Worm (Caenorhabditis elegans) whole organism, late embryonic: ENCODE measurements around the gene F31F7.2.
A peak's percentile ranks its signal among the peaks of the same experiment; 100 is the strongest.

Experiments used
- C08G9.2 ChIP-seq: sonication (generic microtip); optimal IDR thresholded peaks from 2 replicates; lab custom pipeline; 2016; ENCODE audit warnings: mild to moderate bottlenecking, missing genetic modification characterization, moderate library complexity, missing compliant biosample characterization
- F13H6.1 ChIP-seq: sonication (generic microtip); optimal IDR thresholded peaks from 2 replicates; lab custom pipeline; 2016; ENCODE audit warnings: missing genetic modification characterization, missing compliant biosample characterization
- Y22D7AL.16 ChIP-seq: sonication (generic microtip); optimal IDR thresholded peaks from 2 replicates; lab custom pipeline; 2016; ENCODE audit warnings: missing genetic modification characterization, missing compliant biosample characterization
- ahr-1 ChIP-seq: sonication (generic microtip); optimal IDR thresholded peaks from 2 replicates; lab custom pipeline; 2016; ENCODE audit warnings: missing genetic modification characterization, missing compliant biosample characterization
- ama-1 ChIP-seq: fragments of 150-350 bp; optimal IDR thresholded peaks from 2 replicates; lab custom pipeline; 2014
- ceh-14 ChIP-seq: sonication (generic microtip); optimal IDR thresholded peaks from 2 replicates; lab custom pipeline; 2016; ENCODE audit warnings: missing genotype, missing genetic modification characterization, missing compliant biosample characterization
- ceh-18 ChIP-seq: sonication (generic microtip); optimal IDR thresholded peaks from 2 replicates; lab custom pipeline; 2016; ENCODE audit warnings: missing genetic modification characterization, missing compliant biosample characterization
- ceh-2 ChIP-seq: sonication (generic microtip); optimal IDR thresholded peaks from 2 replicates; lab custom pipeline; 2016; ENCODE audit warnings: missing genotype, missing genetic modification characterization, missing compliant biosample characterization
- ceh-45 ChIP-seq: fragments of 200-800 bp; sonication (Bioruptor generic); IDR thresholded peaks from 2 replicates; pipeline ENCODE4 v1.3.6; 2022; ENCODE audit warnings: missing genetic modification reagents, missing genetic modification characterization, missing compliant biosample characterization
- ceh-9 ChIP-seq: sonication (generic microtip); optimal IDR thresholded peaks from 2 replicates; lab custom pipeline; 2016; ENCODE audit warnings: mild to moderate bottlenecking, missing genetic modification characterization, inconsistent platforms, missing compliant biosample characterization
- che-1 ChIP-seq: sonication (generic microtip); optimal IDR thresholded peaks from 2 replicates; lab custom pipeline; 2016; ENCODE audit warnings: mild to moderate bottlenecking, missing genetic modification characterization, missing compliant biosample characterization
- dmd-4 ChIP-seq: sonication (generic microtip); optimal IDR thresholded peaks from 2 replicates; lab custom pipeline; 2016; ENCODE audit warnings: borderline replicate concordance, missing genetic modification characterization, missing compliant biosample characterization
- dve-1 ChIP-seq: sonication (generic microtip); optimal IDR thresholded peaks from 2 replicates; lab custom pipeline; 2017; ENCODE audit warnings: antibody characterized with exemption, mild to moderate bottlenecking, missing genetic modification characterization, missing compliant biosample characterization
- elt-2 ChIP-seq: sonication (generic microtip); optimal IDR thresholded peaks from 2 replicates; lab custom pipeline; 2016; ENCODE audit warnings: missing genetic modification reagents, missing genetic modification characterization, missing compliant biosample characterization
- elt-4 ChIP-seq: sonication (generic microtip); optimal IDR thresholded peaks from 2 replicates; lab custom pipeline; 2016; ENCODE audit warnings: missing genetic modification characterization, missing compliant biosample characterization
- ets-4 ChIP-seq: sonication (generic microtip); optimal IDR thresholded peaks from 2 replicates; lab custom pipeline; 2016; ENCODE audit warnings: missing genetic modification characterization, missing compliant biosample characterization
- eyg-1 ChIP-seq: sonication (generic microtip); optimal IDR thresholded peaks from 2 replicates; lab custom pipeline; 2016; ENCODE audit warnings: missing genotype, missing genetic modification characterization, missing compliant biosample characterization
- gmeb-2 ChIP-seq: sonication (generic microtip); optimal IDR thresholded peaks from 2 replicates; lab custom pipeline; 2016; ENCODE audit warnings: missing genetic modification characterization, inconsistent platforms, missing compliant biosample characterization
- hlh-13 ChIP-seq: fragments of 200-800 bp; sonication (Bioruptor generic); optimal IDR thresholded peaks from 2 replicates; lab custom pipeline; 2018; ENCODE audit warnings: mild to moderate bottlenecking, missing genetic modification characterization, missing compliant biosample characterization
- hlh-15 ChIP-seq: sonication (generic microtip); optimal IDR thresholded peaks from 2 replicates; lab custom pipeline; 2016; ENCODE audit warnings: missing genetic modification characterization, missing compliant biosample characterization
- hlh-30 ChIP-seq: sonication (generic microtip); optimal IDR thresholded peaks from 2 replicates; lab custom pipeline; 2017; ENCODE audit warnings: antibody characterized with exemption, missing genetic modification characterization, missing compliant biosample characterization; ENCODE audit not compliant: insufficient read depth
- hlh-6 ChIP-seq: sonication (generic microtip); optimal IDR thresholded peaks from 2 replicates; lab custom pipeline; 2016; ENCODE audit warnings: missing genotype, missing genetic modification characterization, missing compliant biosample characterization
- lim-6 ChIP-seq: sonication (generic microtip); optimal IDR thresholded peaks from 2 replicates; lab custom pipeline; 2016; ENCODE audit warnings: missing genetic modification characterization, missing compliant biosample characterization
- madf-2 ChIP-seq: sonication (generic microtip); optimal IDR thresholded peaks from 2 replicates; lab custom pipeline; 2017; ENCODE audit warnings: missing genetic modification characterization, missing compliant biosample characterization
- odd-2 ChIP-seq: sonication (generic microtip); optimal IDR thresholded peaks from 2 replicates; lab custom pipeline; 2017; ENCODE audit warnings: antibody characterized with exemption, mild to moderate bottlenecking, missing genetic modification characterization, missing compliant biosample characterization
- pag-3 ChIP-seq: sonication (generic microtip); optimal IDR thresholded peaks from 2 replicates; lab custom pipeline; 2016; ENCODE audit warnings: missing compliant biosample characterization, missing genetic modification characterization, borderline replicate concordance
- pat-9 ChIP-seq: fragments of 200-800 bp; sonication (Bioruptor generic); optimal IDR thresholded peaks from 2 replicates; lab custom pipeline; 2018; ENCODE audit warnings: mild to moderate bottlenecking, missing genetic modification characterization, moderate library complexity, missing compliant biosample characterization
- pax-1 ChIP-seq: fragments of 150-350 bp; optimal IDR thresholded peaks from 2 replicates; lab custom pipeline; 2014; ENCODE audit warnings: missing biosample characterization, missing genetic modification characterization
- pha-4 ChIP-seq: fragments of 150-350 bp; optimal IDR thresholded peaks from 2 replicates; lab custom pipeline; 2018; ENCODE audit warnings: missing biosample characterization, missing genetic modification reagents, missing genetic modification characterization
- pqm-1 ChIP-seq: sonication (generic microtip); optimal IDR thresholded peaks from 2 replicates; lab custom pipeline; 2016; ENCODE audit warnings: missing genetic modification characterization, missing compliant biosample characterization
- sdc-2 ChIP-seq: sonication (generic microtip); optimal IDR thresholded peaks from 2 replicates; lab custom pipeline; 2016; ENCODE audit warnings: missing genotype, missing genetic modification characterization, missing compliant biosample characterization
- sox-2 ChIP-seq: fragments of 200-800 bp; sonication (Bioruptor generic); IDR thresholded peaks from 2 replicates; pipeline ENCODE4 v1.3.6; 2022; ENCODE audit warnings: missing genetic modification reagents, missing genetic modification characterization, missing compliant biosample characterization
- sox-4 ChIP-seq: sonication (generic microtip); optimal IDR thresholded peaks from 2 replicates; lab custom pipeline; 2017; ENCODE audit warnings: mild to moderate bottlenecking, missing genetic modification characterization, inconsistent platforms, missing compliant biosample characterization
- syd-9 ChIP-seq: sonication (generic microtip); optimal IDR thresholded peaks from 2 replicates; lab custom pipeline; 2016; ENCODE audit warnings: mild to moderate bottlenecking, missing genetic modification characterization, moderate library complexity, missing compliant biosample characterization
- tbx-2 ChIP-seq: sonication (generic microtip); optimal IDR thresholded peaks from 2 replicates; lab custom pipeline; 2016; ENCODE audit warnings: missing genetic modification characterization, missing compliant biosample characterization
- tbx-7 ChIP-seq: sonication (generic microtip); optimal IDR thresholded peaks from 2 replicates; lab custom pipeline; 2016; ENCODE audit warnings: missing genotype, missing genetic modification characterization, missing compliant biosample characterization
- unc-3 ChIP-seq, 2 experiments: fragments of 200-800 bp in 1 of 2; sonication (Bioruptor generic) in 1 of 2; sonication (generic microtip) in 1 of 2; conservative IDR thresholded peaks in 1 of 2; optimal IDR thresholded peaks in 1 of 2; 2 replicates each; pipeline versions ENCODE4 v1.3.6 to Lab custom; 2016 to 2022; ENCODE audit warnings: missing compliant biosample characterization in 2 of 2, missing genetic modification characterization in 2 of 2, missing genetic modification reagents in 1 of 2
- unc-42 ChIP-seq: sonication (generic microtip); optimal IDR thresholded peaks from 2 replicates; lab custom pipeline; 2016; ENCODE audit warnings: missing genotype, missing genetic modification characterization, missing compliant biosample characterization
- unc-55 ChIP-seq: sonication (generic microtip); optimal IDR thresholded peaks from 2 replicates; lab custom pipeline; 2017; ENCODE audit warnings: missing biosample characterization, missing genetic modification reagents, missing genetic modification characterization
- zip-5 ChIP-seq: sonication (generic microtip); optimal IDR thresholded peaks from 2 replicates; lab custom pipeline; 2016; ENCODE audit warnings: missing genetic modification characterization, missing compliant biosample characterization

The F31F7.2 gene

ce11 chrV:6270552-6270951, at the start of gene F31F7.2:
Gene F31F7.2, plus strand, starts transcription at chrV:6270852.
- TF ChIP-seq ceh-9 (no peak), hlh-30 (no peak), ceh-14 (tag; lab: Kevin White, UChicago) (no peak), unc-3 (GFP tag; conservative IDR thresholded peaks at IDR 0.05; lab: Robert Waterston, UW) (no peak), unc-3 (tag; optimal IDR thresholded peaks at IDR 0.05; lab: Kevin White, UChicago) (no peak), eyg-1 (no peak), F13H6.1 (tag; lab: Kevin White, UChicago) (no peak)

ce11 chrV:6221292-6221691, 49.4 kb upstream of the F31F7.2 start:
- TF ChIP-seq elt-2 (tag; lab: Kevin White, UChicago): no peak
- no peak for TF ChIP-seq syd-9 (tag; lab: Kevin White, UChicago)
- no peak for TF ChIP-seq pag-3 (tag; lab: Kevin White, UChicago)
- TF ChIP-seq sox-4 (tag; lab: Kevin White, UChicago): no peak
- TF ChIP-seq ceh-18 (tag; lab: Kevin White, UChicago): no peak
- TF ChIP-seq elt-4 (tag; lab: Kevin White, UChicago): no peak
- TF ChIP-seq ceh-45 (GFP tag; lab: Robert Waterston, UW): no peak
- no peak for TF ChIP-seq madf-2 (tag; lab: Kevin White, UChicago)
- TF ChIP-seq tbx-2 (tag; lab: Kevin White, UChicago): no peak
- TF ChIP-seq ceh-2 (tag; lab: Kevin White, UChicago): no peak
- TF ChIP-seq lim-6 (tag; lab: Kevin White, UChicago): no peak
- no peak for TF ChIP-seq F13H6.1 (tag; lab: Kevin White, UChicago)
- TF ChIP-seq ets-4 (tag; lab: Kevin White, UChicago): no peak
- TF ChIP-seq ahr-1: no peak
- no peak for TF ChIP-seq hlh-6 (tag; lab: Kevin White, UChicago)
- TF ChIP-seq sox-2 (GFP tag; lab: Robert Waterston, UW): no peak
- no peak for TF ChIP-seq che-1 (tag; lab: Kevin White, UChicago)
- no peak for TF ChIP-seq unc-55 (GFP tag; lab: Kevin White, UChicago)
- no peak for TF ChIP-seq hlh-15 (tag; lab: Kevin White, UChicago)
- no peak for TF ChIP-seq zip-5 (tag; lab: Kevin White, UChicago)

- TF ChIP-seq C08G9.2 (tag; lab: Kevin White, UChicago) (peak; percentile 13), gmeb-2 (no peak), pha-4 (tag; lab: Kevin White, UChicago) (no peak), zip-5 (tag; lab: Kevin White, UChicago) (no peak), ceh-9 (no peak), dmd-4 (tag; lab: Kevin White, UChicago) (peak; percentile 36), pax-1 (no peak), pqm-1 (tag; lab: Kevin White, UChicago) (no peak), ama-1 (lab: Kevin White, UChicago) (no peak), odd-2 (tag; lab: Kevin White, UChicago) (no peak), hlh-13 (GFP tag; lab: Kevin White, UChicago) (peak; percentile 52), ceh-18 (tag; lab: Kevin White, UChicago) (no peak), lim-6 (tag; lab: Kevin White, UChicago) (no peak), ceh-45 (GFP tag; lab: Robert Waterston, UW) (no peak), sdc-2 (tag; lab: Kevin White, UChicago) (no peak), che-1 (tag; lab: Kevin White, UChicago) (no peak)
Measured at ce11 chrV:6222171-6222733, 48.4 kb upstream of the F31F7.2 start.

ce11 chrV:6222779-6223276, 47.8 kb upstream of the F31F7.2 start:
- TF ChIP-seq dve-1 (tag; lab: Kevin White, UChicago) (no peak), tbx-7 (no peak), ceh-2 (tag; lab: Kevin White, UChicago) (no peak), unc-3 (GFP tag; conservative IDR thresholded peaks at IDR 0.05; lab: Robert Waterston, UW) (no peak), unc-3 (tag; optimal IDR thresholded peaks at IDR 0.05; lab: Kevin White, UChicago) (no peak), syd-9 (tag; lab: Kevin White, UChicago) (no peak), pat-9 (no peak), F13H6.1 (tag; lab: Kevin White, UChicago) (no peak), Y22D7AL.16 (tag; lab: Kevin White, UChicago) (no peak), unc-42 (no peak)
